Worm (Caenorhabditis elegans): ENCODE results near the gene ZK632.14.

Gene ZK632.14

DNA sequence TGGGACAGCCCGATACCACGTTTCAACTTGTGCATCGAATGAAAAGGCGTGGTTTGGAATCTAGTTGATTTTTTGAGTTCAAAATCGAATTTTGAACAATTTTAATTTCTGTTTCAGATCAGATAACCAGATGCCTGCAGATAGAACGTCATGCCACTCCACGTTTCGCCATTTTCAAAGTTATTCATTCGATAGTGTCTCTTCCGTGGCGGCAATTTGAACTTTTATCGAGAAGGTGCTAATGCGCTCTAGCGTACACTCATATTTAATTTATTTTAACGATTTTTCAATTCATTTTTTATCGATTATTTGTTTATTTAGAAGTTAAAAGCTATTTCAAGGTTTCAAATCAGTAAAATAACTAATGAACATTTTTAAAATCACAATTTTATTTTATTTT lies 37.3 kb upstream of the ZK632.14 start (continued):
- TF ChIP-seq madf-6 (GFP tag; IDR thresholded peaks at IDR 0.05) (0 out of 2 replicates have a peak, but pooled peaks have one; percentile 13), sea-2 (GFP tag; IDR thresholded peaks at IDR 0.05) (no peak), attf-3 (GFP tag; conservative IDR thresholded peaks at IDR 0.05) (no peak), lin-54 (GFP tag; optimal IDR thresholded peaks at IDR 0.05) (peak; percentile 87), hsf-1 (GFP tag; IDR thresholded peaks at IDR 0.05) (no peak), bed-1 (GFP tag; IDR thresholded peaks at IDR 0.05) (no peak), pha-4 (tag; optimal IDR thresholded peaks at IDR 0.05) (no peak), ztf-6 (GFP tag; IDR thresholded peaks at IDR 0.05) (no peak), lsy-27 (tag; optimal IDR thresholded peaks at IDR 0.05; ENCODE audit: borderline replicate concordance, insufficient read depth) (no peak), dox-1 (GFP tag; IDR thresholded peaks at IDR 0.05) (no peak), hmg-20 (GFP tag; IDR thresholded peaks at IDR 0.05) (no peak), atf-7 (tag; optimal IDR thresholded peaks at IDR 0.05) (no peak), B0261.1 (tag; optimal IDR thresholded peaks at IDR 0.05) (no peak)

DNA sequence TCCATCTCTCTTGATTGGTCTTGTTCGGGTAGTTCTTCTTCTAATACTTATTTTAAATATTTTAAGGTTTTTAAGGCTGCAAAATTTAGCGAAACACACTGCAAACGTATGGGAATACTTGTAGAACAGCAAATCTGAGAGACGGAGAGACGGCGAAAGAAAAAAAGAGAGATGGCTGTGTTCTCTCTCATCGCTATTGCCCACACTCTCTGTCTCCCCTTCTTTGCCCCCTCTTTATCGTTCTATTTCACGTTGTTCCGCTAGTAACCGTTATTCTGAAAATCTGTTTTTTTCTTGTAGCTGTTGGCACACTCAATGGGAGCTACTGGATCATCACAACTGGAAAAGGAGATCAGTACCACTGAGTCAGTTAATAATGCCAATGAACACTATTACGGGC lies 36.9 kb upstream of the ZK632.14 start, which contains the start of gene usp-46:
Gene usp-46 (plus strand): TSS at position 301 of the 400 bp plus-strand sequence.
- TF ChIP-seq hmg-1.2 (GFP tag; IDR thresholded peaks at IDR 0.05), result peak; percentile 29; the same call in 1 of the 2 replicates
- no peak for TF ChIP-seq F37B4.10 (GFP tag; IDR thresholded peaks at IDR 0.05)

DNA sequence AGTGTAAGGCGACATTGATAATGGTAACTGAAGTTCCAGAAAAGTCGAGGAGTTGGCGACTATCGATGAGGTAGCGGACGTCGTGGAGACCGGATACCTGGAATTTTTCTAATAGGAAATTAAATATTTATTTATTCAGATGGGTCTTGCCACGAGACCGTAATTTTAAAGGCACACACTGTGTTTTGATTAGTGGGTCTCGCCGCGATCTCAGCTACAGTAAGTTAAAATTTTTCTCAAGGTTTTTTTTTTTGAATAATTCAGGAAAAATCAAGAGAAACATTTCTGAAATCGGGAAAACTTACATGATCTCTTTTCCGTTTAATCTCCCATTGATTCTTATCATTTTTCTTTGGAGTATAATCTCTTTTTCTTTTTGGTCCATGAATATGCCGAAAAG lies 34.2 kb upstream of the ZK632.14 start:
- TF ChIP-seq madf-3 (GFP tag; IDR thresholded peaks at IDR 0.05) (0 out of 2 replicates have a peak, but pooled peaks have one; percentile 53), nhr-27 (tag; optimal IDR thresholded peaks at IDR 0.05) (no peak), xnd-1 (tag; optimal IDR thresholded peaks at IDR 0.05) (peak; percentile 19), lsl-1 (GFP tag; optimal IDR thresholded peaks at IDR 0.05) (peak; percentile 52), F33H1.4 (GFP tag; IDR thresholded peaks at IDR 0.05) (peak; percentile 55; the same call in 1 of the 2 replicates)

DNA sequence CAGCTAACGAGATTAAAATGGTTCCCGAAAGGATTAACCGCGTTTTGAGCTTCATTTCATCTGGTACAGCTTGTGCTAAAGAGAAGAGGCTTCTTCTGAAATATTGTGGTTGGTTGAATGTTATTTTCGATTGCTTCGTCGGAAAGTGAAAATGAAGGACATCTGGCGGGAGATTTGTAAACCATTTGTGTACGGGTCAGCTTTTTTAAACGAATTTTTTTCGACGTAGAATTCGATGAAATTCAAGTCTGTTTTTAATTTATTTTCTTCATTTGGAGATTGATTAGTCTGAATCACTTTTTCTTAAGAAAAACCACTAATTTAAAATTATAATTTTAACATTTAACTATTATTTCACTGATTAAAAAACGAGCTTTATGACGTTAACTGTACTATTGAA lies 33.0 kb upstream of the ZK632.14 start, which contains the start of gene sqv-3:
Gene sqv-3 (minus strand): TSS at position 101 of the 400 bp plus-strand sequence.
- TF ChIP-seq madf-3 (GFP tag; IDR thresholded peaks at IDR 0.05) (0 out of 2 replicates have a peak, but pooled peaks have one; percentile 55), nhr-120 (GFP tag; IDR thresholded peaks at IDR 0.05) (no peak), T26A5.8 (tag; optimal IDR thresholded peaks at IDR 0.05) (no peak)

DNA sequence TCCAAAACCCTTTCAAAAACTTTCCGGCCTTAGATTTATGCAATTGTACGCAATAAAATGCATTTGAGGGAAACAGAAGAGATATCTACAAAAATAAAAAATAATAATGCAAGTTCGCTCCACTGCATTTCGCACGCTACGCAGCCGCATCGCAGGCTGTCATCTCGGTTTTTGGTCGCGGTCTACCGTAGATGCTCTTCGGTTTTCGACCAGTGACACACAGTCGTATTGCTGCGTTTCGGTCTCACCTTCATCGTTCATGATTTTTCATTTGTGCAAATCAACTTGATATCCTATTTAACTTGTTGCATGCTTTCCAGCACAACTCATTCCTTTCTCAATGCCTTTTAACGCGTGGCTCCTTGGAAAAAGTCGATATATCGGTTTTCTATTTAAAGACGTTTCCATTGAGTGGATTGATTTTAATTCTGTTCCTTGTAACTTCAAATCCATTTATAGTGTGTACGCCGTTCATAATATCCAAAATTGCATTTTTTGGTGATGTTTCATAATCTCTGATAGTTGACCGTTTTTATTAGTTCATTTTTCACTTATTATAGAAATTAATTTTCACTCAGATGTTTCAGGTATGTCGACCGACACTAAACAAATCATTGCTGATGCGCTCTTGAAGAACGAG lies 32.5 kb upstream of the ZK632.14 start, which contains the start of gene vha-1:
Gene vha-1 (plus strand): TSS at position 590 of the 640 bp plus-strand sequence.
- no peak for TF ChIP-seq aptf-2 (GFP tag; conservative IDR thresholded peaks at IDR 0.05)
- no peak for TF ChIP-seq hsf-1 (GFP tag; IDR thresholded peaks at IDR 0.05)
- TF ChIP-seq tbp1 (GFP tag; optimal IDR thresholded peaks at IDR 0.05), result peak; percentile 62
- peak; percentile 98 for TF ChIP-seq nhr-80 (tag; optimal IDR thresholded peaks at IDR 0.05)
- TF ChIP-seq ekl-4 (GFP tag; IDR thresholded peaks at IDR 0.05), result peak; percentile 97
- peak; percentile 95 for TF ChIP-seq attf-5 (GFP tag; optimal IDR thresholded peaks at IDR 0.05)
- TF ChIP-seq lsy-27 (tag; optimal IDR thresholded peaks at IDR 0.05; ENCODE audit: borderline replicate concordance, insufficient read depth), result peak; percentile 43
- no peak for TF ChIP-seq sptf-2 (GFP tag; optimal IDR thresholded peaks at IDR 0.05)
- peak; percentile 87 for TF ChIP-seq ceh-27 (GFP tag; optimal IDR thresholded peaks at IDR 0.05)
- peak; percentile 52 for TF ChIP-seq madf-10 (tag; optimal IDR thresholded peaks at IDR 0.05)
- peak; percentile 61 for TF ChIP-seq athp-1 (tag; optimal IDR thresholded peaks at IDR 0.05)
- peak; percentile 38; the same call in 1 of the 2 replicates for TF ChIP-seq madf-6 (GFP tag; IDR thresholded peaks at IDR 0.05)
- TF ChIP-seq hmg-20 (GFP tag; IDR thresholded peaks at IDR 0.05), result no peak
- TF ChIP-seq let-607 (tag; optimal IDR thresholded peaks at IDR 0.05), result peak; percentile 87 to 91
- TF ChIP-seq tlf-1 (GFP tag; optimal IDR thresholded peaks at IDR 0.05), result peak; percentile 66
- TF ChIP-seq lin-54 (GFP tag; optimal IDR thresholded peaks at IDR 0.05), result peak; percentile 70
- peak; percentile 8 for TF ChIP-seq atf-7 (tag; optimal IDR thresholded peaks at IDR 0.05)
- 0 out of 2 replicates have a peak, but pooled peaks have one; percentile 38 for TF ChIP-seq cebp-1 (GFP tag; IDR thresholded peaks at IDR 0.05)
- peak; percentile 74 for TF ChIP-seq cebp-1 (tag; optimal IDR thresholded peaks at IDR 0.05)
- TF ChIP-seq tbx-9 (tag; optimal IDR thresholded peaks at IDR 0.05; ENCODE audit: borderline replicate concordance), result no peak
- peak; percentile 27 for TF ChIP-seq efl-1 (GFP tag; optimal IDR thresholded peaks at IDR 0.05)
- peak; percentile 18 for TF ChIP-seq unc-62 (GFP tag; optimal IDR thresholded peaks at IDR 0.05)
- TF ChIP-seq snpc-1.3 (tag; optimal IDR thresholded peaks at IDR 0.05; ENCODE audit: insufficient read depth), result peak; percentile 0
- TF ChIP-seq egl-44 (GFP tag; IDR thresholded peaks at IDR 0.05), result no peak
